Fruit fly (Drosophila melanogaster) whole organism, embryonic: ENCODE measurements around the gene CG9518.

Source experiments
- Awh ChIP-seq: fragments of 200-800 bp; sonication (Bioruptor generic); IDR thresholded peaks from 2 replicates; pipeline ENCODE4, ENCODE4 v1.3.6; 2022; ENCODE audit warnings: missing biosample characterization, missing genetic modification characterization
- CG10959 ChIP-seq: fragments of 200-800 bp; sonication (Bioruptor generic); IDR thresholded peaks from 2 replicates; pipeline ENCODE4 v1.3.6; 2022; ENCODE audit warnings: missing biosample characterization, missing genetic modification characterization
- CG11247 ChIP-seq: fragments of 200-800 bp; sonication (Bioruptor generic); IDR thresholded peaks from 2 replicates; pipeline ENCODE4 v1.3.6; 2022; ENCODE audit warnings: missing biosample characterization, missing genetic modification characterization
- CG12744 ChIP-seq: fragments of 200-800 bp; sonication (Bioruptor generic); optimal IDR thresholded peaks from 2 replicates; lab custom pipeline; 2016; ENCODE audit warnings: missing biosample characterization, missing genetic modification characterization
- CG12769 ChIP-seq: fragments of 200-800 bp; sonication (Bioruptor generic); optimal IDR thresholded peaks from 2 replicates; lab custom pipeline; 2019; ENCODE audit warnings: missing biosample characterization, mild to moderate bottlenecking, missing genetic modification characterization, moderate library complexity
- CG13894 ChIP-seq: fragments of 200-800 bp; sonication (Bioruptor generic); optimal IDR thresholded peaks from 3 replicates; lab custom pipeline; 2018; ENCODE audit warnings: missing biosample characterization, mild to moderate bottlenecking, missing genetic modification characterization, moderate library complexity
- CG15269 ChIP-seq: fragments of 200-800 bp; sonication (Bioruptor generic); optimal IDR thresholded peaks from 2 replicates; lab custom pipeline; 2018; ENCODE audit warnings: missing biosample characterization, mild to moderate bottlenecking, missing genetic modification characterization, moderate library complexity
- CG16779 ChIP-seq: fragments of 200-800 bp; sonication (Bioruptor generic); IDR thresholded peaks from 2 replicates; pipeline ENCODE4 v1.3.6; 2022; ENCODE audit warnings: missing biosample characterization, missing genetic modification characterization
- CG17328 ChIP-seq: fragments of 200-800 bp; sonication (Bioruptor generic); IDR thresholded peaks from 2 replicates; pipeline ENCODE4 v1.3.6; 2022; ENCODE audit warnings: missing biosample characterization, missing genetic modification characterization
- CG18619 ChIP-seq: fragments of 200-800 bp; sonication (Bioruptor generic); optimal IDR thresholded peaks from 3 replicates; lab custom pipeline; 2017; ENCODE audit warnings: missing biosample characterization, mild to moderate bottlenecking, missing genetic modification characterization
- CG2116 ChIP-seq: fragments of 200-800 bp; sonication (Bioruptor generic); optimal IDR thresholded peaks from 3 replicates; lab custom pipeline; 2018; ENCODE audit warnings: missing biosample characterization, mild to moderate bottlenecking, missing genetic modification characterization
- CG3847 ChIP-seq: fragments of 200-800 bp; sonication (Bioruptor generic); IDR thresholded peaks from 2 replicates; pipeline ENCODE4 v1.3.6; 2022; ENCODE audit warnings: missing biosample characterization, missing genetic modification characterization
- CG4328 ChIP-seq: fragments of 200-800 bp; sonication (Bioruptor generic); optimal IDR thresholded peaks from 3 replicates; lab custom pipeline; 2017; ENCODE audit warnings: missing biosample characterization, missing genetic modification reagents, missing genetic modification characterization
- CG4617 ChIP-seq: fragments of 200-800 bp; sonication (Bioruptor generic); optimal IDR thresholded peaks from 3 replicates; lab custom pipeline; 2016; ENCODE audit warnings: missing biosample characterization, missing genetic modification characterization, borderline replicate concordance
- CG4854 ChIP-seq: fragments of 200-800 bp; sonication (Bioruptor generic); optimal IDR thresholded peaks from 2 replicates; lab custom pipeline; 2016; ENCODE audit warnings: missing biosample characterization, missing genetic modification characterization, inconsistent platforms
- CG5180 ChIP-seq: fragments of 200-800 bp; sonication (Bioruptor generic); optimal IDR thresholded peaks from 3 replicates; lab custom pipeline; 2017; ENCODE audit warnings: missing biosample characterization, missing genetic modification characterization, mild to moderate bottlenecking, moderate library complexity, missing genetic modification reagents
- CG7987 ChIP-seq: fragments of 200-800 bp; sonication (Bioruptor generic); optimal IDR thresholded peaks from 2 replicates; lab custom pipeline; 2018; ENCODE audit warnings: missing biosample characterization, mild to moderate bottlenecking, missing genetic modification characterization, moderate library complexity
- CTCF ChIP-seq: fragments of 200-800 bp; sonication (Bioruptor generic); optimal IDR thresholded peaks from 2 replicates; lab custom pipeline; 2017; ENCODE audit warnings: missing biosample characterization, mild to moderate bottlenecking, missing genetic modification characterization, moderate library complexity
- Chrac-16 ChIP-seq: fragments of 200-800 bp; sonication (Bioruptor generic); optimal IDR thresholded peaks from 3 replicates; lab custom pipeline; 2016; ENCODE audit warnings: missing biosample characterization, missing genetic modification characterization
- Dfd ChIP-seq, 2 experiments: fragments of >200 bp; optimal IDR thresholded peaks; 2 replicates each; lab custom pipeline; 2017; ENCODE audit warnings: missing biosample characterization in 2 of 2, missing genetic modification characterization in 2 of 2
- Dp ChIP-seq: fragments of 200-800 bp; sonication (Bioruptor generic); optimal IDR thresholded peaks from 2 replicates; lab custom pipeline; 2018; ENCODE audit warnings: missing biosample characterization, mild to moderate bottlenecking, missing genetic modification characterization, moderate library complexity
- Hr39 ChIP-seq: fragments of >200 bp; optimal IDR thresholded peaks from 2 replicates; lab custom pipeline; 2017
- Jarid2 ChIP-seq: fragments of 200-800 bp; sonication (Bioruptor generic); optimal IDR thresholded peaks from 3 replicates; lab custom pipeline; 2017; ENCODE audit warnings: mild to moderate bottlenecking, missing biosample characterization, missing genetic modification reagents, missing genetic modification characterization
- Nf-YB ChIP-seq: fragments of 200-800 bp; sonication (Bioruptor generic); optimal IDR thresholded peaks from 3 replicates; lab custom pipeline; 2019; ENCODE audit warnings: missing biosample characterization, mild to moderate bottlenecking, missing genetic modification characterization, moderate library complexity
- Pdp1 ChIP-seq, 2 experiments: fragments of 200-800 bp; sonication (Bioruptor generic); optimal IDR thresholded peaks; 3 replicates each; lab custom pipeline; 2016; ENCODE audit warnings: missing biosample characterization in 2 of 2, missing genetic modification characterization in 2 of 2, mild to moderate bottlenecking in 1 of 2, moderate library complexity in 1 of 2
- Rx ChIP-seq: fragments of 200-800 bp; sonication (Bioruptor generic); IDR thresholded peaks from 2 replicates; pipeline ENCODE4 v1.3.6; 2022; ENCODE audit warnings: missing biosample characterization, missing genetic modification characterization
- Ssrp ChIP-seq: fragments of 200-800 bp; sonication (Bioruptor generic); optimal IDR thresholded peaks from 2 replicates; lab custom pipeline; 2018; ENCODE audit warnings: missing biosample characterization, mild to moderate bottlenecking, missing genetic modification characterization, moderate library complexity
- ab ChIP-seq: fragments of 200-800 bp; sonication (Bioruptor generic); optimal IDR thresholded peaks from 2 replicates; lab custom pipeline; 2016; ENCODE audit warnings: missing biosample characterization, missing genetic modification characterization
- amos ChIP-seq: fragments of 200-800 bp; sonication (Bioruptor generic); IDR thresholded peaks from 2 replicates; pipeline ENCODE4 v1.3.6; 2022; ENCODE audit warnings: missing biosample characterization, missing genetic modification characterization; ENCODE audit not compliant: partially characterized antibody
- chinmo ChIP-seq: fragments of 200-800 bp; sonication (Bioruptor generic); IDR thresholded peaks from 4 replicates; pipeline ENCODE4 v1.3.6; 2022; ENCODE audit warnings: missing biosample characterization, missing genetic modification characterization; ENCODE audit not compliant: partially characterized antibody
- crol ChIP-seq: fragments of 200-800 bp; sonication (Bioruptor generic); IDR thresholded peaks from 2 replicates; pipeline ENCODE4 v1.3.6; 2022; ENCODE audit warnings: missing biosample characterization, missing genetic modification characterization
- dysf ChIP-seq: fragments of 200-800 bp; sonication (Bioruptor generic); IDR thresholded peaks from 3 replicates; pipeline ENCODE4 v1.3.6; 2022; ENCODE audit warnings: missing biosample characterization, missing genetic modification characterization
- fd64A ChIP-seq: fragments of 200-800 bp; sonication (Bioruptor generic); optimal IDR thresholded peaks from 3 replicates; lab custom pipeline; 2018; ENCODE audit warnings: missing biosample characterization, mild to moderate bottlenecking, missing genetic modification characterization
- gem ChIP-seq: fragments of 200-800 bp; sonication (Bioruptor generic); optimal IDR thresholded peaks from 2 replicates; lab custom pipeline; 2019; ENCODE audit warnings: missing biosample characterization, mild to moderate bottlenecking, missing genetic modification characterization, moderate library complexity
- oc ChIP-seq: fragments of 200-800 bp; sonication (Bioruptor generic); optimal IDR thresholded peaks from 2 replicates; lab custom pipeline; 2018; ENCODE audit warnings: missing biosample characterization, mild to moderate bottlenecking, missing genetic modification characterization, moderate library complexity
- sd ChIP-seq: fragments of 200-800 bp; sonication (Bioruptor generic); optimal IDR thresholded peaks from 3 replicates; lab custom pipeline; 2018; ENCODE audit warnings: missing biosample characterization, mild to moderate bottlenecking, missing genetic modification characterization, moderate library complexity
- sqz ChIP-seq: fragments of 200-800 bp; sonication (Bioruptor generic); optimal IDR thresholded peaks from 3 replicates; lab custom pipeline; 2018; ENCODE audit warnings: missing biosample characterization, mild to moderate bottlenecking, missing genetic modification characterization
- stc ChIP-seq: fragments of 200-800 bp; sonication (Bioruptor generic); IDR thresholded peaks from 2 replicates; pipeline ENCODE4 v1.3.6; 2022; ENCODE audit warnings: missing biosample characterization, missing genetic modification characterization
- tll ChIP-seq, 2 experiments: fragments of 200-800 bp in 1 of 2; fragments of >200 bp in 1 of 2; sonication (Bioruptor generic) in 1 of 2; optimal IDR thresholded peaks; 2 replicates each; lab custom pipeline; 2017 to 2019; ENCODE audit warnings: missing biosample characterization in 2 of 2, missing genetic modification characterization in 2 of 2, mild to moderate bottlenecking in 1 of 2, moderate library complexity in 1 of 2
- unc-4 ChIP-seq: fragments of 200-800 bp; sonication (Bioruptor generic); IDR thresholded peaks from 2 replicates; pipeline ENCODE4 v1.3.6; 2022; ENCODE audit warnings: missing biosample characterization, missing genetic modification characterization; ENCODE audit not compliant: partially characterized antibody
- vvl ChIP-seq: fragments of 200-800 bp; sonication (Bioruptor generic); IDR thresholded peaks from 2 replicates; pipeline ENCODE4 v1.3.6; 2022; ENCODE audit warnings: missing biosample characterization, missing genetic modification characterization
- yki ChIP-seq: fragments of >200 bp; optimal IDR thresholded peaks from 3 replicates; lab custom pipeline; 2018

Gene CG9518

dm6 chrX:14882536-14883118, 11.6 kb upstream of the CG9518 start, which contains the start of the genes CG45064 and CG45065 (continued):
- no peak for TF ChIP-seq unc-4 (GFP tag; lab: Robert Waterston, UW)
- TF ChIP-seq CG7987 (GFP tag; lab: Kevin White, UChicago) = no peak
- peak; percentile 64 for TF ChIP-seq Chrac-16 (GFP tag; lab: Kevin White, UChicago)
- peak; percentile 88 for TF ChIP-seq Rx (GFP tag; lab: Robert Waterston, UW)
- TF ChIP-seq CG4854 = peak; percentile 65
- TF ChIP-seq CG3847 (GFP tag; lab: Robert Waterston, UW) = peak; percentile 55
- TF ChIP-seq CG16779 (GFP tag; lab: Robert Waterston, UW) = 0 out of 2 replicates have a peak, but pooled peaks have one; percentile 38
- TF ChIP-seq Hr39 = no peak
- peak; percentile 54 for TF ChIP-seq CG12744 (GFP tag; lab: Kevin White, UChicago)

DNA sequence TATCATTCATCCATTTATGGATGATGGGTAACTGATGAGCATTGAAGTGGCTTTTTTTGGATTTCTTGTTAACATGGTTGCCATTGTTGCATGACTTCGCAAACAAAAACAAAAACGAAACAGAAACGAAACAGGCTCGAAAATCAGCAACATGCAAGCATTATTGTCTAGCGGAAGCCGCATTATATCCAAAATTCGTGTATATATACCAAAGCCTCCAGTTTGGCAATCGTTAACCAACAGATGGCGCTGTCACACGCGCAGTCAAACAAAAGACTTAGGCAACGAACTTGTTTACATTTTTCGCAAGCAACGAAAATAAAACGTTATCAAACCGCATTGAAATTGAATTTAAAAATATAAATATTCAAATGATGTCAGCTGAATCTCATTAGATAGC, 7.9 kb upstream of the CG9518 start:
- peak; percentile 53; the same call in 1 of the 2 replicates for TF ChIP-seq vvl
- TF ChIP-seq Ssrp (tag; lab: Kevin White, UChicago) = no peak
- peak; percentile 86 for TF ChIP-seq CTCF (GFP tag; lab: Kevin White, UChicago)
- peak; percentile 65 for TF ChIP-seq CG11247
- TF ChIP-seq, all 482 proteins: peak for 3

DNA sequence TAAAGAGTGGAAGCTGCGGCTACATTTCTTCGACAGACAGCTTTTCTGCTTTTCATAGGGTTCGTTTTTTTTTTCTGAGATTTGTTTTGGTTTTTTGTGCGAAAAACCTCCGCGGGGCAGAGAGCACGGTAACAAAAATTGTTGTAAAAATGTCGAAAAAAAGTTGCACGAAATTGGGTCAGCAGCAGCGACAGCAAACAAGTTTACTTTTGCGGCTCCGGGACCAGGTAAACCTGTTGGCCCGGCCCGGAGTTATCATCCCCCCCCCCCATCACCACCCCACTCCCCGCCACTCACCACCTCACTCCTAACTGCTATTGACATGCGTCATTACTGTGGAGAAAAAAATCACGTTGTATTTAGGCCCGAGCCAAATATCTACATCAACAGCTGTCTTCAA, 2.6 kb downstream of the CG9518 start:
- peak; percentile 34 for TF ChIP-seq CG5180 (GFP tag; lab: Kevin White, UChicago)
- TF ChIP-seq tll (GFP tag; optimal IDR thresholded peaks at IDR 0.05; lab: Kevin White, UChicago) = no peak
- peak; percentile 53 for TF ChIP-seq sqz (GFP tag; lab: Kevin White, UChicago)
- peak; percentile 82 for TF ChIP-seq crol (GFP tag; lab: Robert Waterston, UW)
- peak; percentile 46 for TF ChIP-seq sd
- peak; percentile 24 for TF ChIP-seq CG13894 (tag; lab: Kevin White, UChicago)
- TF ChIP-seq chinmo (GFP tag; lab: Robert Waterston, UW) = 0 out of 4 replicates have a peak, but pooled peaks have one; percentile 17
- TF ChIP-seq dysf (GFP tag; lab: Robert Waterston, UW) = no peak
- TF ChIP-seq CG12769 (tag; lab: Kevin White, UChicago) = peak; percentile 64
- TF ChIP-seq Dfd (GFP tag; optimal IDR thresholded peaks at IDR 0.05; lab: Kevin White, UChicago) = no peak
- no peak for TF ChIP-seq ab (GFP tag; lab: Kevin White, UChicago)

DNA sequence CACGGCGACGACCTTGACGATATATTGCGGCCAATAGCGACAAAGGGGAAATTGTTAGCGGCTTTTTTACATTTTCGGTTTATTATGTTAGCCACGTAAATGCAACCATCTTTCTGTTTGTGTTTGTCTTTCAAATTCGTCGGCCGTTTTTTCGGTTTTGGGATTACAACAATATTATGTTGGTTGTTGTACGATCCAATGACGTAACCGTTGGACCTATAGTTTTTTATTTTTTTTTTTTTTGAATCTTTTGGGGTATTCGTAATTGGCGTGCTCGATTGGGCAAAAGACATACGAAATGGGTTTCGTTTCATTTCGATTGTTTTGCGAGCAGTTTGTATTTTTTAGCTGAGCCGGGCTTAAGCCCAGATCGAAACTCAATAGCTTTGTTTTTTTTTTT, 4.1 kb downstream of the CG9518 start:
- TF ChIP-seq fd64A (GFP tag; lab: Kevin White, UChicago) (no peak), Awh (GFP tag; lab: Robert Waterston, UW) (no peak), CG17328 (GFP tag; lab: Robert Waterston, UW) (no peak), Dp (GFP tag; lab: Kevin White, UChicago) (no peak), Pdp1 (GFP tag; optimal IDR thresholded peaks at IDR 0.05; lab: Kevin White, UChicago) (peak in 1 of 2 experiments; percentile 68), CG18619 (GFP tag; lab: Kevin White, UChicago) (no peak), oc (peak; percentile 20), Nf-YB (peak; percentile 6), gem (tag; lab: Kevin White, UChicago) (no peak), CG10959 (GFP tag; lab: Robert Waterston, UW) (no peak), CG4328 (no peak), sqz (GFP tag; lab: Kevin White, UChicago) (peak; percentile 71), CG13894 (tag; lab: Kevin White, UChicago) (peak; percentile 50), yki (lab: Kevin White, UChicago) (no peak), CG4617 (GFP tag; lab: Kevin White, UChicago) (no peak), CG15269 (tag; lab: Kevin White, UChicago) (peak; percentile 42), chinmo (GFP tag; lab: Robert Waterston, UW) (0 out of 4 replicates have a peak, but pooled peaks have one; percentile 68), stc (GFP tag; lab: Robert Waterston, UW) (no peak), Jarid2 (GFP tag; lab: Kevin White, UChicago) (no peak), CG2116 (no peak), amos (GFP tag; lab: Robert Waterston, UW) (no peak)
